Fruit fly (Drosophila melanogaster) whole organism, embryonic: ENCODE data around the gene phol.

Experiments used
- Antp ChIP-seq: fragments of 200-800 bp; sonication (Bioruptor generic); optimal IDR thresholded peaks from 3 replicates; lab custom pipeline; 2016; ENCODE audit warnings: missing biosample characterization, missing genetic modification characterization
- B-H1 ChIP-seq: fragments of 200-800 bp; sonication (Bioruptor generic); IDR thresholded peaks from 3 replicates; pipeline ENCODE4 v1.3.6; 2022; ENCODE audit warnings: missing biosample characterization, missing genetic modification characterization
- CG10366 ChIP-seq: fragments of 200-800 bp; sonication (Bioruptor generic); IDR thresholded peaks from 2 replicates; pipeline ENCODE4 v1.3.6; 2022; ENCODE audit warnings: missing biosample characterization, missing genetic modification characterization
- CG10431 ChIP-seq: fragments of 200-800 bp; sonication (Bioruptor generic); optimal IDR thresholded peaks from 3 replicates; lab custom pipeline; 2018; ENCODE audit warnings: missing biosample characterization, mild to moderate bottlenecking, missing genetic modification characterization
- CG11456 ChIP-seq: fragments of 200-800 bp; sonication (Bioruptor generic); IDR thresholded peaks from 3 replicates; pipeline ENCODE4 v1.3.6; 2022; ENCODE audit warnings: missing biosample characterization, missing genetic modification characterization
- CG13296 ChIP-seq: fragments of 200-800 bp; sonication (Bioruptor generic); optimal IDR thresholded peaks from 3 replicates; lab custom pipeline; 2018; ENCODE audit warnings: missing biosample characterization, mild to moderate bottlenecking, missing genetic modification characterization
- CG13624 ChIP-seq: fragments of 200-800 bp; sonication (Bioruptor generic); optimal IDR thresholded peaks from 2 replicates; lab custom pipeline; 2016; ENCODE audit warnings: missing biosample characterization, missing genetic modification characterization
- CG14441 ChIP-seq: fragments of 200-800 bp; sonication (Bioruptor generic); IDR thresholded peaks from 2 replicates; pipeline ENCODE4 v1.3.6; 2022; ENCODE audit warnings: missing biosample characterization, missing genetic modification characterization
- CG17328 ChIP-seq: fragments of 200-800 bp; sonication (Bioruptor generic); IDR thresholded peaks from 2 replicates; pipeline ENCODE4 v1.3.6; 2022; ENCODE audit warnings: missing biosample characterization, missing genetic modification characterization
- CG1832 ChIP-seq: fragments of 200-800 bp; sonication (Bioruptor generic); optimal IDR thresholded peaks from 2 replicates; lab custom pipeline; 2017; ENCODE audit warnings: missing biosample characterization, mild to moderate bottlenecking, missing genetic modification characterization, inconsistent platforms
- CG3163 ChIP-seq: fragments of 200-800 bp; sonication (Bioruptor generic); optimal IDR thresholded peaks from 3 replicates; lab custom pipeline; 2016; ENCODE audit warnings: missing biosample characterization, missing genetic modification characterization
- CG32767 ChIP-seq: fragments of 200-800 bp; sonication (Bioruptor generic); IDR thresholded peaks from 2 replicates; pipeline ENCODE4 v1.3.6; 2022; ENCODE audit warnings: missing biosample characterization, missing genetic modification characterization
- CG3407 ChIP-seq: fragments of 200-800 bp; sonication (Bioruptor generic); optimal IDR thresholded peaks from 2 replicates; lab custom pipeline; 2018; ENCODE audit warnings: missing biosample characterization, mild to moderate bottlenecking, missing genetic modification characterization
- CG4328 ChIP-seq: fragments of 200-800 bp; sonication (Bioruptor generic); optimal IDR thresholded peaks from 3 replicates; lab custom pipeline; 2017; ENCODE audit warnings: missing biosample characterization, missing genetic modification reagents, missing genetic modification characterization
- CG5245 ChIP-seq: fragments of 200-800 bp; sonication (Bioruptor generic); optimal IDR thresholded peaks from 3 replicates; lab custom pipeline; 2016; ENCODE audit warnings: missing biosample characterization, missing genetic modification characterization
- CG6854 ChIP-seq: fragments of 200-800 bp; sonication (Bioruptor generic); optimal IDR thresholded peaks from 3 replicates; lab custom pipeline; 2017; ENCODE audit warnings: missing biosample characterization, mild to moderate bottlenecking, missing genetic modification characterization
- CG7839 ChIP-seq: fragments of 200-800 bp; sonication (Bioruptor generic); optimal IDR thresholded peaks from 3 replicates; lab custom pipeline; 2018; ENCODE audit warnings: missing biosample characterization, mild to moderate bottlenecking, missing genetic modification characterization, moderate library complexity
- CG7987 ChIP-seq: fragments of 200-800 bp; sonication (Bioruptor generic); optimal IDR thresholded peaks from 2 replicates; lab custom pipeline; 2018; ENCODE audit warnings: missing biosample characterization, mild to moderate bottlenecking, missing genetic modification characterization, moderate library complexity
- CG8089 ChIP-seq: fragments of 200-800 bp; sonication (Bioruptor generic); optimal IDR thresholded peaks from 3 replicates; lab custom pipeline; 2016; ENCODE audit warnings: missing biosample characterization, missing genetic modification characterization
- CG8359 ChIP-seq: fragments of 200-800 bp; sonication (Bioruptor generic); optimal IDR thresholded peaks from 2 replicates; lab custom pipeline; 2017; ENCODE audit warnings: missing biosample characterization, mild to moderate bottlenecking, missing genetic modification characterization, borderline replicate concordance
- CG8765 ChIP-seq: fragments of 200-800 bp; sonication (Bioruptor generic); IDR thresholded peaks from 2 replicates; pipeline ENCODE4 v1.3.6; 2022; ENCODE audit warnings: missing biosample characterization, missing genetic modification characterization
- Chrac-16 ChIP-seq: fragments of 200-800 bp; sonication (Bioruptor generic); optimal IDR thresholded peaks from 3 replicates; lab custom pipeline; 2016; ENCODE audit warnings: missing biosample characterization, missing genetic modification characterization
- Dek ChIP-seq: fragments of 200-800 bp; sonication (Bioruptor generic); optimal IDR thresholded peaks from 3 replicates; lab custom pipeline; 2019; ENCODE audit warnings: missing biosample characterization, mild to moderate bottlenecking, missing genetic modification characterization, moderate library complexity
- Dll ChIP-seq: fragments of 200-800 bp; sonication (Bioruptor generic); IDR thresholded peaks from 4 replicates; pipeline ENCODE4 v1.3.6; 2022; ENCODE audit warnings: missing biosample characterization, missing genetic modification characterization; ENCODE audit not compliant: partially characterized antibody
- Dref ChIP-seq: fragments of 200-800 bp; sonication (Bioruptor generic); IDR thresholded peaks from 2 replicates; pipeline ENCODE4 v1.3.6; 2022; ENCODE audit warnings: missing biosample characterization, missing genetic modification characterization
- Drgx ChIP-seq: fragments of 200-800 bp; sonication (Bioruptor generic); IDR thresholded peaks from 2 replicates; pipeline ENCODE4 v1.3.6; 2022; ENCODE audit warnings: missing biosample characterization, missing genetic modification characterization
- Hr51 ChIP-seq, 2 experiments: fragments of 200-800 bp; sonication (Bioruptor generic); optimal IDR thresholded peaks; 2 replicates in 1 of 2; 3 replicates in 1 of 2; lab custom pipeline; 2016 to 2018; ENCODE audit warnings: missing biosample characterization in 2 of 2, missing genetic modification characterization in 2 of 2, mild to moderate bottlenecking in 1 of 2, moderate library complexity in 1 of 2
- Myb ChIP-seq: fragments of 200-800 bp; sonication (Bioruptor generic); optimal IDR thresholded peaks from 2 replicates; lab custom pipeline; 2016; ENCODE audit warnings: missing biosample characterization, missing genetic modification characterization
- NC2β ChIP-seq: fragments of 200-800 bp; sonication (Bioruptor generic); optimal IDR thresholded peaks from 2 replicates; lab custom pipeline; 2016; ENCODE audit warnings: missing biosample characterization, missing genetic modification characterization
- Opbp ChIP-seq: fragments of 200-800 bp; sonication (Bioruptor generic); IDR thresholded peaks from 3 replicates; pipeline ENCODE4 v1.3.6; 2022; ENCODE audit warnings: missing biosample characterization, missing genetic modification characterization; ENCODE audit not compliant: partially characterized antibody
- Sry-β ChIP-seq: fragments of 200-800 bp; sonication (Bioruptor generic); optimal IDR thresholded peaks from 2 replicates; lab custom pipeline; 2018; ENCODE audit warnings: missing biosample characterization, mild to moderate bottlenecking, missing genetic modification characterization, moderate library complexity
- aop ChIP-seq: fragments of 200-800 bp; sonication (Bioruptor generic); IDR thresholded peaks from 2 replicates; pipeline ENCODE4 v1.3.6; 2022; ENCODE audit warnings: missing biosample characterization, missing genetic modification characterization
- ash1 ChIP-seq: fragments of 200-800 bp; sonication (Bioruptor generic); optimal IDR thresholded peaks from 2 replicates; lab custom pipeline; 2018; ENCODE audit warnings: missing biosample characterization, mild to moderate bottlenecking, missing genetic modification characterization
- bbx ChIP-seq: fragments of 200-800 bp; sonication (Bioruptor generic); IDR thresholded peaks from 2 replicates; pipeline ENCODE4 v1.3.6; 2022; ENCODE audit warnings: missing biosample characterization, missing genetic modification characterization; ENCODE audit not compliant: partially characterized antibody
- bcd ChIP-seq: fragments of 200-800 bp; sonication (Bioruptor generic); optimal IDR thresholded peaks from 2 replicates; lab custom pipeline; 2017; ENCODE audit warnings: missing biosample characterization, mild to moderate bottlenecking, missing genetic modification characterization
- br ChIP-seq: fragments of >200 bp; optimal IDR thresholded peaks from 2 replicates; lab custom pipeline; 2017
- emc ChIP-seq: fragments of 200-800 bp; sonication (Bioruptor generic); optimal IDR thresholded peaks from 2 replicates; lab custom pipeline; 2016; ENCODE audit warnings: missing biosample characterization, missing genetic modification characterization
- grau ChIP-seq: fragments of 200-800 bp; optimal IDR thresholded peaks from 3 replicates; lab custom pipeline; 2019; ENCODE audit warnings: missing biosample characterization, mild to moderate bottlenecking, missing genetic modification characterization, moderate library complexity
- ham ChIP-seq: fragments of 200-800 bp; sonication (Bioruptor generic); IDR thresholded peaks from 2 replicates; pipeline ENCODE4 v1.3.6; 2022; ENCODE audit warnings: missing biosample characterization, missing genetic modification characterization
- insv ChIP-seq, 2 experiments: fragments of 200-800 bp; sonication (Bioruptor generic); optimal IDR thresholded peaks; 3 replicates each; lab custom pipeline; 2016 to 2018; ENCODE audit warnings: missing biosample characterization in 2 of 2, missing genetic modification characterization in 2 of 2
- mld ChIP-seq: fragments of 200-800 bp; sonication (Bioruptor generic); IDR thresholded peaks from 3 replicates; pipeline ENCODE4 v1.3.6; 2022; ENCODE audit warnings: missing biosample characterization, missing genetic modification characterization; ENCODE audit not compliant: partially characterized antibody
- nerfin-1 ChIP-seq: fragments of 200-800 bp; sonication (Bioruptor generic); optimal IDR thresholded peaks from 3 replicates; lab custom pipeline; 2019; ENCODE audit warnings: missing biosample characterization, mild to moderate bottlenecking, missing genetic modification characterization, moderate library complexity
- oc ChIP-seq: fragments of 200-800 bp; sonication (Bioruptor generic); optimal IDR thresholded peaks from 2 replicates; lab custom pipeline; 2018; ENCODE audit warnings: missing biosample characterization, mild to moderate bottlenecking, missing genetic modification characterization, moderate library complexity
- otp ChIP-seq: fragments of 200-800 bp; sonication (Bioruptor generic); IDR thresholded peaks from 3 replicates; pipeline ENCODE4, ENCODE4 v1.3.6; 2022; ENCODE audit warnings: missing biosample characterization, missing genetic modification characterization
- schlank ChIP-seq: fragments of 200-800 bp; sonication (Bioruptor generic); optimal IDR thresholded peaks from 2 replicates; lab custom pipeline; 2018; ENCODE audit warnings: missing biosample characterization, mild to moderate bottlenecking, missing genetic modification characterization
- sens ChIP-seq: fragments of 200-800 bp; sonication (Bioruptor generic); peaks from one replicate; lab custom pipeline; 2016; ENCODE audit warnings: missing biosample characterization, missing genetic modification characterization
- sna ChIP-seq: fragments of 200-800 bp; sonication (Bioruptor generic); IDR thresholded peaks from 2 replicates; pipeline ENCODE4 v1.3.6; 2022; ENCODE audit warnings: missing biosample characterization, missing genetic modification characterization; ENCODE audit not compliant: partially characterized antibody
- trem ChIP-seq: fragments of 200-800 bp; optimal IDR thresholded peaks from 3 replicates; lab custom pipeline; 2019; ENCODE audit warnings: missing biosample characterization, mild to moderate bottlenecking, missing genetic modification characterization, moderate library complexity
- trh ChIP-seq: fragments of 200-800 bp; sonication (Bioruptor generic); optimal IDR thresholded peaks from 2 replicates; lab custom pipeline; 2016; ENCODE audit warnings: missing biosample characterization, missing genetic modification characterization
- zen ChIP-seq: fragments of 200-800 bp; sonication (Bioruptor generic); optimal IDR thresholded peaks from 3 replicates; lab custom pipeline; 2018; ENCODE audit warnings: missing biosample characterization, mild to moderate bottlenecking, missing genetic modification characterization, moderate library complexity
- zf30C ChIP-seq: fragments of 200-800 bp; sonication (Bioruptor generic); optimal IDR thresholded peaks from 3 replicates; lab custom pipeline; 2018; ENCODE audit warnings: missing biosample characterization, mild to moderate bottlenecking, missing genetic modification characterization

The phol gene

DNA sequence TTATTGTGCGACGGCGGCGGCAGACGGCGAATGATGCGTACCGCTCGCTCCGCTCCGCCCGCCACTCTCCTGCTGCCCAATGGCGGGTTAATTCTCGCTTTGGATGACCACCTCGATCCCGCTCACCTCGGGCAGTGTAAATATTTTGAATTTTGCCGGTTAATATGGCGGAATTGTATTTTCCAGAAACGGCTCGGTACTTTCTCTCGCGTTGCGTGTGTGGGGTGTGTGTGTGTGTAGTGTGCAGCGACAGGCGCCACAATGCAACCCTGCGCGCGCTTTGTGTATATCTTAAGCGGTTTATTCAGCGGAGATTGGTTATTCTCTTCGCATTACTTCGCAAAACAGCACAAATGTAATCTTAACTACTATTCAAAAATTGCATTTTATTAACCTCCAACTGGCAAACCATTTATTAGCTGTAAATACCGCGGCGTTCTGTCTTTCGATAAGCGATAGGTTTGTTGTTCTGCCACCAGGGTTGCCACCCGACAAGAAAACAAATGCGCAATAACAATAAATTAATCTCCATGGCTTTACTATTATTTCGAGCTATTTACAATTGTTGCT, at the start of gene phol, which contains the start of gene CG3552 (continued):
- no peak for TF ChIP-seq CG6854 (GFP tag; lab: Kevin White, UChicago)
- no peak for TF ChIP-seq CG7839 (tag; lab: Kevin White, UChicago)
- TF ChIP-seq B-H1: no peak
- no peak for TF ChIP-seq CG4328 (GFP tag; lab: Kevin White, UChicago)
- TF ChIP-seq bcd: peak; percentile 24
- no peak for TF ChIP-seq CG8089 (GFP tag; lab: Kevin White, UChicago)
- TF ChIP-seq Antp (GFP tag; lab: Kevin White, UChicago): no peak
- no peak for TF ChIP-seq emc (GFP tag; lab: Kevin White, UChicago)
- TF ChIP-seq Sry-β: peak; percentile 42
- TF ChIP-seq Myb: peak; percentile 25
- no peak for TF ChIP-seq schlank
- no peak for TF ChIP-seq CG3163 (GFP tag; lab: Kevin White, UChicago)
- TF ChIP-seq insv (GFP tag; optimal IDR thresholded peaks at IDR 0.05; lab: Kevin White, UChicago): peak in 1 of 2 experiments; percentile 17
- TF ChIP-seq Chrac-16 (GFP tag; lab: Kevin White, UChicago): no peak
- no peak for TF ChIP-seq CG1832 (GFP tag; lab: Kevin White, UChicago)
- no peak for TF ChIP-seq br (lab: Kevin White, UChicago)
- TF ChIP-seq Opbp (GFP tag; lab: Robert Waterston, UW): 0 out of 3 replicates have a peak, but pooled peaks have one; percentile 38
- no peak for TF ChIP-seq ash1 (GFP tag; lab: Kevin White, UChicago)
- TF ChIP-seq otp (GFP tag; lab: Robert Waterston, UW): no peak
- TF ChIP-seq CG10366 (GFP tag; lab: Robert Waterston, UW): no peak
- no peak for TF ChIP-seq CG11456 (GFP tag; lab: Robert Waterston, UW)
- no peak for TF ChIP-seq Drgx (GFP tag; lab: Robert Waterston, UW)
- TF ChIP-seq CG8765 (GFP tag; lab: Robert Waterston, UW): no peak
- TF ChIP-seq CG14441 (GFP tag; lab: Robert Waterston, UW): no peak
- peak; percentile 6 for TF ChIP-seq NC2β
- no peak for TF ChIP-seq CG8359 (GFP tag; lab: Kevin White, UChicago)
- peak; percentile 9 for TF ChIP-seq CG13296
- TF ChIP-seq oc (tag; lab: Kevin White, UChicago): no peak
- no peak for TF ChIP-seq zf30C
- peak; percentile 64 for TF ChIP-seq sens
- no peak for TF ChIP-seq Hr51 (GFP tag; optimal IDR thresholded peaks at IDR 0.05; lab: Kevin White, UChicago)
- TF ChIP-seq CG32767 (GFP tag; lab: Robert Waterston, UW): peak; percentile 78
- peak; percentile 66; the same call in 1 of the 2 replicates for TF ChIP-seq sna (GFP tag; lab: Robert Waterston, UW)
- no peak for TF ChIP-seq grau (tag; lab: Kevin White, UChicago)
- TF ChIP-seq Dll (GFP tag; lab: Robert Waterston, UW): peak; percentile 52; the same call in 1 of the 4 replicates
- no peak for TF ChIP-seq mld
- TF ChIP-seq CG10431: no peak
- no peak for TF ChIP-seq ham (GFP tag; lab: Robert Waterston, UW)
- peak; percentile 64 for TF ChIP-seq Dref (GFP tag; lab: Robert Waterston, UW)
- TF ChIP-seq CG7987 (GFP tag; lab: Kevin White, UChicago): no peak
- peak; percentile 63 for TF ChIP-seq trem (tag; lab: Kevin White, UChicago)
- 0 out of 2 replicates have a peak, but pooled peaks have one; percentile 27 for TF ChIP-seq bbx (GFP tag; lab: Robert Waterston, UW)
- no peak for TF ChIP-seq zen (tag; lab: Kevin White, UChicago)
- TF ChIP-seq aop: no peak
- TF ChIP-seq CG3407 (GFP tag; lab: Kevin White, UChicago): no peak
- TF ChIP-seq CG5245 (GFP tag; lab: Kevin White, UChicago): peak; percentile 98
- no peak for TF ChIP-seq CG17328 (GFP tag; lab: Robert Waterston, UW)
- peak; percentile 88 for TF ChIP-seq CG13624 (GFP tag; lab: Kevin White, UChicago)
- TF ChIP-seq nerfin-1 (tag; lab: Kevin White, UChicago): peak; percentile 10
- no peak for TF ChIP-seq Dek (tag; lab: Kevin White, UChicago)
- TF ChIP-seq trh (GFP tag; lab: Kevin White, UChicago): no peak
